Worm (Caenorhabditis elegans) whole organism, L3 larva: ENCODE measurements around the gene C17C3.15.

Experiments used
- R02D3.7 ChIP-seq: fragments of 150-350 bp; optimal IDR thresholded peaks from 2 replicates; lab custom pipeline; 2014; ENCODE audit warnings: missing biosample characterization, missing genetic modification characterization
- aly-2 ChIP-seq: fragments of 150-350 bp; optimal IDR thresholded peaks from 2 replicates; lab custom pipeline; 2014; ENCODE audit warnings: missing biosample characterization, missing genetic modification characterization
- ama-1 ChIP-seq: fragments of 150-350 bp; optimal IDR thresholded peaks from 2 replicates; lab custom pipeline; 2018
- ceh-82 ChIP-seq: fragments of 150-350 bp; optimal IDR thresholded peaks from 2 replicates; lab custom pipeline; 2014; ENCODE audit warnings: missing biosample characterization, missing genetic modification characterization
- nfya-1 ChIP-seq: sonication (generic microtip); optimal IDR thresholded peaks from 2 replicates; lab custom pipeline; 2017; ENCODE audit warnings: missing genetic modification characterization, mild to moderate bottlenecking, missing compliant biosample characterization, antibody characterized with exemption, moderate library complexity; ENCODE audit not compliant: insufficient read depth
- nhr-11 ChIP-seq: fragments of 150-350 bp; optimal IDR thresholded peaks from 2 replicates; lab custom pipeline; 2014; ENCODE audit warnings: missing biosample characterization, missing genetic modification characterization
- nhr-28 ChIP-seq: fragments of 150-350 bp; optimal IDR thresholded peaks from 2 replicates; lab custom pipeline; 2014; ENCODE audit warnings: missing biosample characterization, missing genetic modification characterization
- pha-4 ChIP-seq: fragments of 150-350 bp; optimal IDR thresholded peaks from 2 replicates; lab custom pipeline; 2014; ENCODE audit warnings: missing biosample characterization, missing genetic modification reagents, missing genetic modification characterization
- ztf-11 ChIP-seq: fragments of 150-350 bp; optimal IDR thresholded peaks from 2 replicates; lab custom pipeline; 2014; ENCODE audit warnings: missing biosample characterization, missing genetic modification characterization
- ztf-4 ChIP-seq: fragments of 150-350 bp; optimal IDR thresholded peaks from 2 replicates; lab custom pipeline; 2014; ENCODE audit warnings: missing biosample characterization, missing genetic modification characterization

DNA sequence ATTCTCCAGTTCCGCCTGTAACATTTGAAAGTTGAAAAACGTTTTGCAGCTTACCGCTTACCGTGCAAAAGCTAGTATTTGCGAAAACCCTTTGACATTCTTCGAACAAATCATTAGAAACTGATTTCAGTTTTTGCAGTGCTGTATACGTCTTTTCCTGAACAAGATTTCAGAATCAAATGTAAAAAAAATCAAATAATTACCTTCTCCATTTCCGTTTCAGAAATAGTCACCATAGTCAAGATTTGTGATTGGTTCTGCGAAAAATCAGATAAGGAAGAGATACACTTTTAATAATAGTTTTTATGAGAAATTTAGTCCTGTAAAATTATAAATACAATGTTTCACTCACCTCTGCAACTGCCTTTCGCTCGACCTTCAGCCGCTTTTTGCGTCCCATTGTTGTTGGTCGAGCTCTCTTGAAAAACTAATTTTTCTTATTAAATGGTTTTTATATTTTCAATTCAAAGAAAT lies 38.6 kb upstream of the C17C3.15 start, which contains the start of gene C17C3.9:
- TF ChIP-seq aly-2 (no peak), ceh-82 (no peak), nfya-1 (tag; lab: Kevin White, UChicago) (no peak), R02D3.7 (tag; lab: Kevin White, UChicago) (no peak), ztf-11 (no peak), ama-1 (lab: Kevin White, UChicago) (no peak), pha-4 (tag; lab: Kevin White, UChicago) (no peak), ztf-4 (tag; lab: Kevin White, UChicago) (no peak), nhr-11 (tag; lab: Kevin White, UChicago) (no peak), nhr-28 (no peak)
